Fruit fly (Drosophila melanogaster) whole organism, embryonic: Measurements from ENCODE around the gene velo.
A peak's percentile ranks its signal among the peaks of the same experiment; 100 is the strongest.

Source experiments
- Adf1 ChIP-seq: fragments of 200-800 bp; sonication (Bioruptor generic); IDR thresholded peaks from 2 replicates; pipeline ENCODE4 v1.3.6; 2022; ENCODE audit warnings: missing biosample characterization, missing genetic modification characterization
- BEAF-32 ChIP-seq: fragments of 200-800 bp; sonication (Bioruptor generic); optimal IDR thresholded peaks from 3 replicates; lab custom pipeline; 2017; ENCODE audit warnings: missing biosample characterization, missing genetic modification characterization, mild to moderate bottlenecking, moderate library complexity, missing genetic modification reagents
- CG10959 ChIP-seq: fragments of 200-800 bp; sonication (Bioruptor generic); IDR thresholded peaks from 2 replicates; pipeline ENCODE4 v1.3.6; 2022; ENCODE audit warnings: missing biosample characterization, missing genetic modification characterization
- CG10979 ChIP-seq: fragments of 200-800 bp; sonication (Bioruptor generic); optimal IDR thresholded peaks from 2 replicates; lab custom pipeline; 2018; ENCODE audit warnings: missing biosample characterization, mild to moderate bottlenecking, missing genetic modification characterization, moderate library complexity
- CG11093 ChIP-seq: fragments of 200-800 bp; sonication (Bioruptor generic); IDR thresholded peaks from 3 replicates; pipeline ENCODE4 v1.3.6; 2022; ENCODE audit warnings: missing biosample characterization, missing genetic modification characterization
- CG11247 ChIP-seq: fragments of 200-800 bp; sonication (Bioruptor generic); IDR thresholded peaks from 2 replicates; pipeline ENCODE4 v1.3.6; 2022; ENCODE audit warnings: missing biosample characterization, missing genetic modification characterization
- CG11456 ChIP-seq: fragments of 200-800 bp; sonication (Bioruptor generic); IDR thresholded peaks from 3 replicates; pipeline ENCODE4 v1.3.6; 2022; ENCODE audit warnings: missing biosample characterization, missing genetic modification characterization
- CG12659 ChIP-seq: fragments of 200-800 bp; sonication (Bioruptor generic); optimal IDR thresholded peaks from 3 replicates; lab custom pipeline; 2017; ENCODE audit warnings: mild to moderate bottlenecking, missing biosample characterization, missing genetic modification reagents, missing genetic modification characterization
- CG14014 ChIP-seq: fragments of 200-800 bp; sonication (Bioruptor generic); IDR thresholded peaks from 2 replicates; pipeline ENCODE4 v1.3.6; 2022; ENCODE audit warnings: missing biosample characterization, missing genetic modification characterization
- CG14050 ChIP-seq: fragments of 200-800 bp; sonication (Bioruptor generic); IDR thresholded peaks from 3 replicates; pipeline ENCODE4 v1.3.6; 2022; ENCODE audit warnings: missing biosample characterization, missing genetic modification characterization
- CG14441 ChIP-seq: fragments of 200-800 bp; sonication (Bioruptor generic); IDR thresholded peaks from 2 replicates; pipeline ENCODE4 v1.3.6; 2022; ENCODE audit warnings: missing biosample characterization, missing genetic modification characterization
- CG1647 ChIP-seq: fragments of 200-800 bp; sonication (Bioruptor generic); optimal IDR thresholded peaks from 3 replicates; lab custom pipeline; 2016; ENCODE audit warnings: missing biosample characterization, missing genetic modification characterization
- CG16813 ChIP-seq: fragments of 200-800 bp; sonication (Bioruptor generic); IDR thresholded peaks from 3 replicates; pipeline ENCODE4 v1.3.6; 2022; ENCODE audit warnings: missing biosample characterization, missing genetic modification characterization; ENCODE audit not compliant: partially characterized antibody
- CG16815 ChIP-seq: fragments of 200-800 bp; sonication (Bioruptor generic); optimal IDR thresholded peaks from 3 replicates; lab custom pipeline; 2017; ENCODE audit warnings: missing biosample characterization, mild to moderate bottlenecking, missing genetic modification characterization
- CG2129 ChIP-seq: fragments of 200-800 bp; sonication (Bioruptor generic); IDR thresholded peaks from 2 replicates; pipeline ENCODE4 v1.3.6; 2022; ENCODE audit warnings: missing biosample characterization, missing genetic modification characterization; ENCODE audit not compliant: partially characterized antibody
- CG33557 ChIP-seq: fragments of 200-800 bp; sonication (Bioruptor generic); optimal IDR thresholded peaks from 2 replicates; lab custom pipeline; 2019; ENCODE audit warnings: missing biosample characterization, mild to moderate bottlenecking, missing genetic modification characterization, moderate library complexity
- CG3847 ChIP-seq: fragments of 200-800 bp; sonication (Bioruptor generic); IDR thresholded peaks from 2 replicates; pipeline ENCODE4 v1.3.6; 2022; ENCODE audit warnings: missing biosample characterization, missing genetic modification characterization
- CG42726 ChIP-seq: fragments of 200-800 bp; sonication (Bioruptor generic); IDR thresholded peaks from 2 replicates; pipeline ENCODE4 v1.3.6; 2022; ENCODE audit warnings: missing biosample characterization, missing genetic modification characterization; ENCODE audit not compliant: partially characterized antibody
- CG5953 ChIP-seq: fragments of 200-800 bp; sonication (Bioruptor generic); IDR thresholded peaks from 2 replicates; pipeline ENCODE4 v1.3.6; 2022; ENCODE audit warnings: missing biosample characterization, missing genetic modification characterization
- CG6272 ChIP-seq: fragments of 200-800 bp; sonication (Bioruptor generic); IDR thresholded peaks from 2 replicates; pipeline ENCODE4 v1.3.6; 2022; ENCODE audit warnings: missing biosample characterization, missing genetic modification characterization
- CG7786 ChIP-seq: fragments of 200-800 bp; sonication (Bioruptor generic); optimal IDR thresholded peaks from 2 replicates; lab custom pipeline; 2016; ENCODE audit warnings: missing biosample characterization, missing genetic modification characterization
- CG8388 ChIP-seq: fragments of 200-800 bp; sonication (Bioruptor generic); optimal IDR thresholded peaks from 2 replicates; lab custom pipeline; 2019; ENCODE audit warnings: missing biosample characterization, mild to moderate bottlenecking, missing genetic modification characterization, moderate library complexity
- Dip3 ChIP-seq: fragments of 200-800 bp; sonication (Bioruptor generic); optimal IDR thresholded peaks from 3 replicates; lab custom pipeline; 2016; ENCODE audit warnings: missing biosample characterization, missing genetic modification characterization
- Dref ChIP-seq: fragments of 200-800 bp; sonication (Bioruptor generic); IDR thresholded peaks from 2 replicates; pipeline ENCODE4 v1.3.6; 2022; ENCODE audit warnings: missing biosample characterization, missing genetic modification characterization
- Ets65A ChIP-seq: fragments of 200-800 bp; sonication (Bioruptor generic); peaks from one replicate; lab custom pipeline; 2016; ENCODE audit warnings: missing biosample characterization, missing genetic modification characterization
- Fer2 ChIP-seq: fragments of 200-800 bp; sonication (Bioruptor generic); optimal IDR thresholded peaks from 2 replicates; lab custom pipeline; 2018; ENCODE audit warnings: missing biosample characterization, mild to moderate bottlenecking, missing genetic modification characterization, moderate library complexity
- Hey ChIP-seq: fragments of 200-800 bp; sonication (Bioruptor generic); optimal IDR thresholded peaks from 3 replicates; lab custom pipeline; 2018; ENCODE audit warnings: missing biosample characterization, mild to moderate bottlenecking, missing genetic modification characterization
- Meics ChIP-seq: fragments of 200-800 bp; sonication (Bioruptor generic); optimal IDR thresholded peaks from 2 replicates; lab custom pipeline; 2017; ENCODE audit warnings: missing biosample characterization, mild to moderate bottlenecking, missing genetic modification characterization
- NFAT ChIP-seq: fragments of 200-800 bp; sonication (Bioruptor generic); IDR thresholded peaks from 2 replicates; pipeline ENCODE4 v1.3.6; 2022; ENCODE audit warnings: missing biosample characterization, missing genetic modification characterization
- NfI ChIP-seq: fragments of 200-800 bp; sonication (Bioruptor generic); optimal IDR thresholded peaks from 3 replicates; lab custom pipeline; 2018; ENCODE audit warnings: missing biosample characterization, mild to moderate bottlenecking, missing genetic modification characterization, moderate library complexity
- Scr ChIP-seq: fragments of 200-800 bp; sonication (Bioruptor generic); IDR thresholded peaks from 2 replicates; pipeline ENCODE4 v1.3.6; 2022; ENCODE audit warnings: missing biosample characterization, missing genetic modification characterization; ENCODE audit not compliant: partially characterized antibody
- Sry-β ChIP-seq: fragments of 200-800 bp; sonication (Bioruptor generic); optimal IDR thresholded peaks from 2 replicates; lab custom pipeline; 2018; ENCODE audit warnings: missing biosample characterization, mild to moderate bottlenecking, missing genetic modification characterization, moderate library complexity
- Sry-δ ChIP-seq: fragments of 200-800 bp; sonication (Bioruptor generic); optimal IDR thresholded peaks from 2 replicates; lab custom pipeline; 2016; ENCODE audit warnings: missing biosample characterization, missing genetic modification characterization
- Vsx1 ChIP-seq: fragments of 200-800 bp; sonication (Bioruptor generic); optimal IDR thresholded peaks from 2 replicates; lab custom pipeline; 2017; ENCODE audit warnings: missing biosample characterization, mild to moderate bottlenecking, missing genetic modification characterization, missing genetic modification reagents
- croc ChIP-seq: fragments of 200-800 bp; sonication (Bioruptor generic); conservative IDR thresholded peaks from 3 replicates; pipeline ENCODE4 v1.3.6; 2022; ENCODE audit warnings: missing biosample characterization, missing genetic modification characterization
- gem ChIP-seq: fragments of 200-800 bp; sonication (Bioruptor generic); optimal IDR thresholded peaks from 2 replicates; lab custom pipeline; 2019; ENCODE audit warnings: missing biosample characterization, mild to moderate bottlenecking, missing genetic modification characterization, moderate library complexity
- hkb ChIP-seq, 2 experiments: fragments of 200-800 bp in 1 of 2; fragments of >200 bp in 1 of 2; sonication (Bioruptor generic) in 1 of 2; IDR thresholded peaks in 1 of 2; optimal IDR thresholded peaks in 1 of 2; 2 replicates each; pipeline versions ENCODE4 v1.3.6 to Lab custom; 2017 to 2022; ENCODE audit warnings: missing biosample characterization in 1 of 2, missing genetic modification characterization in 1 of 2
- jing ChIP-seq: fragments of 200-800 bp; sonication (Bioruptor generic); optimal IDR thresholded peaks from 2 replicates; lab custom pipeline; 2018; ENCODE audit warnings: missing biosample characterization, mild to moderate bottlenecking, missing genetic modification characterization
- luna ChIP-seq: fragments of 200-800 bp; sonication (Bioruptor generic); optimal IDR thresholded peaks from 2 replicates; lab custom pipeline; 2016; ENCODE audit warnings: missing biosample characterization, missing genetic modification characterization
- nau ChIP-seq: fragments of 200-800 bp; sonication (Bioruptor generic); optimal IDR thresholded peaks from 3 replicates; lab custom pipeline; 2017; ENCODE audit warnings: missing biosample characterization, mild to moderate bottlenecking, missing genetic modification characterization, missing genetic modification reagents
- nerfin-2 ChIP-seq: fragments of 200-800 bp; sonication (Bioruptor generic); IDR thresholded peaks from 2 replicates; pipeline ENCODE4 v1.3.6; 2022; ENCODE audit warnings: missing biosample characterization, missing genetic modification characterization; ENCODE audit not compliant: partially characterized antibody
- otp ChIP-seq: fragments of 200-800 bp; sonication (Bioruptor generic); IDR thresholded peaks from 3 replicates; pipeline ENCODE4, ENCODE4 v1.3.6; 2022; ENCODE audit warnings: missing biosample characterization, missing genetic modification characterization
- row ChIP-seq: fragments of 200-800 bp; sonication (Bioruptor generic); IDR thresholded peaks from 3 replicates; pipeline ENCODE4 v1.3.6; 2022; ENCODE audit warnings: missing biosample characterization, missing genetic modification characterization
- salm ChIP-seq: fragments of 200-800 bp; sonication (Bioruptor generic); optimal IDR thresholded peaks from 2 replicates; lab custom pipeline; 2018; ENCODE audit warnings: missing biosample characterization, mild to moderate bottlenecking, missing genetic modification characterization
- sisA ChIP-seq: fragments of 200-800 bp; sonication (Bioruptor generic); IDR thresholded peaks from 2 replicates; pipeline ENCODE4 v1.3.6; 2022; ENCODE audit warnings: missing biosample characterization, missing genetic modification characterization
- unc-4 ChIP-seq: fragments of 200-800 bp; sonication (Bioruptor generic); IDR thresholded peaks from 2 replicates; pipeline ENCODE4 v1.3.6; 2022; ENCODE audit warnings: missing biosample characterization, missing genetic modification characterization; ENCODE audit not compliant: partially characterized antibody
- vfl ChIP-seq: fragments of 200-800 bp; sonication (Bioruptor generic); optimal IDR thresholded peaks from 2 replicates; lab custom pipeline; 2016; ENCODE audit warnings: missing biosample characterization, missing genetic modification characterization
- vvl ChIP-seq: fragments of 200-800 bp; sonication (Bioruptor generic); IDR thresholded peaks from 2 replicates; pipeline ENCODE4 v1.3.6; 2022; ENCODE audit warnings: missing biosample characterization, missing genetic modification characterization
- z ChIP-seq: fragments of 200-800 bp; sonication (Bioruptor generic); IDR thresholded peaks from 3 replicates; pipeline ENCODE4 v1.3.6; 2022; ENCODE audit warnings: missing biosample characterization, missing genetic modification characterization
- zfh1 ChIP-seq: fragments of 200-800 bp; sonication (Bioruptor generic); IDR thresholded peaks from 3 replicates; pipeline ENCODE4 v1.3.6; 2022; ENCODE audit warnings: missing biosample characterization, missing genetic modification characterization

Gene velo

dm6 chr3L:6742974-6743345, 9.6 kb downstream of the velo start, which contains the start of gene dikar (continued):
- TF ChIP-seq CG3847 (GFP tag; lab: Robert Waterston, UW) (peak; percentile 63), CG14441 (GFP tag; lab: Robert Waterston, UW) (peak; percentile 70), Dip3 (peak; percentile 52), BEAF-32 (GFP tag; lab: Kevin White, UChicago) (peak; percentile 80), zfh1 (peak; percentile 77), unc-4 (GFP tag; lab: Robert Waterston, UW) (peak; percentile 67; the same call in 1 of the 2 replicates), CG2129 (GFP tag; lab: Robert Waterston, UW) (peak; percentile 62), CG10979 (tag; lab: Kevin White, UChicago) (peak; percentile 7), z (GFP tag; lab: Robert Waterston, UW) (no peak), sisA (peak; percentile 66), Sry-β (GFP tag; lab: Kevin White, UChicago) (peak; percentile 74), NfI (peak; percentile 51), CG11456 (peak; percentile 86), CG12659 (GFP tag; lab: Kevin White, UChicago) (peak; percentile 40), CG16813 (peak; percentile 89), Meics (GFP tag; lab: Kevin White, UChicago) (peak; percentile 51), luna (GFP tag; lab: Kevin White, UChicago) (peak; percentile 6), CG6272 (GFP tag; lab: Robert Waterston, UW) (peak; percentile 87), croc (GFP tag; lab: Robert Waterston, UW) (peak; percentile 50; the same call in 1 of the 3 replicates), CG16815 (GFP tag; lab: Kevin White, UChicago) (peak; percentile 43), gem (tag; lab: Kevin White, UChicago) (peak; percentile 72), CG8388 (GFP tag; lab: Kevin White, UChicago) (peak; percentile 25), CG33557 (GFP tag; lab: Kevin White, UChicago) (peak; percentile 38), Dref (GFP tag; lab: Robert Waterston, UW) (peak; percentile 79), otp (GFP tag; lab: Robert Waterston, UW) (peak; percentile 36; the same call in 1 of the 3 replicates), salm (tag; lab: Kevin White, UChicago) (no peak), jing (no peak), Fer2 (tag; lab: Kevin White, UChicago) (peak; percentile 38), CG1647 (GFP tag; lab: Kevin White, UChicago) (peak; percentile 18), CG5953 (peak; percentile 33; the same call in 1 of the 2 replicates), Hey (no peak), CG14050 (peak; percentile 28; the same call in 1 of the 3 replicates), vfl (GFP tag; lab: Kevin White, UChicago) (peak; percentile 62), nau (no peak), CG11093 (no peak), nerfin-2 (GFP tag; lab: Robert Waterston, UW) (peak; percentile 43), row (peak; percentile 88), Vsx1 (GFP tag; lab: Kevin White, UChicago) (no peak), hkb (optimal IDR thresholded peaks at IDR 0.05; lab: Kevin White, UChicago) (no peak), hkb (GFP tag; IDR thresholded peaks at IDR 0.05; lab: Robert Waterston, UW) (0 out of 2 replicates have a peak, but pooled peaks have one; percentile 27), CG10959 (GFP tag; lab: Robert Waterston, UW) (peak; percentile 28; the same call in 1 of the 2 replicates), NFAT (GFP tag; lab: Robert Waterston, UW) (peak; percentile 92), Sry-δ (GFP tag; lab: Kevin White, UChicago) (peak; percentile 84), Scr (GFP tag; lab: Robert Waterston, UW) (peak; percentile 86), CG42726 (GFP tag; lab: Robert Waterston, UW) (peak; percentile 81), Ets65A (peak; percentile 94), Adf1 (peak; percentile 6), CG7786 (GFP tag; lab: Kevin White, UChicago) (peak; percentile 28), CG14014 (peak; percentile 79), vvl (peak; percentile 82), CG11247 (GFP tag; lab: Robert Waterston, UW) (peak; percentile 75)
